Fruit fly (Drosophila melanogaster) whole organism, adult: Measurements from ENCODE around the gene CG33288.
A peak's percentile ranks its signal among the peaks of the same experiment; 100 is the strongest.

Experiments used
- CG11617 ChIP-seq: fragments of 200-800 bp; sonication (Bioruptor generic); optimal IDR thresholded peaks from 2 replicates; lab custom pipeline; 2017; ENCODE audit warnings: mild to moderate bottlenecking, missing biosample characterization, missing genetic modification reagents, missing genetic modification characterization
- CG12768 ChIP-seq: fragments of 200-800 bp; sonication (Bioruptor generic); optimal IDR thresholded peaks from 2 replicates; lab custom pipeline; 2017; ENCODE audit warnings: missing biosample characterization, missing genetic modification characterization, mild to moderate bottlenecking, moderate library complexity, missing genetic modification reagents
- CG14711 ChIP-seq: fragments of 200-800 bp; sonication (Bioruptor generic); optimal IDR thresholded peaks from 2 replicates; lab custom pipeline; 2018; ENCODE audit warnings: missing biosample characterization, mild to moderate bottlenecking, missing genetic modification characterization, moderate library complexity
- CG1620 ChIP-seq: fragments of 200-800 bp; sonication (Bioruptor generic); optimal IDR thresholded peaks from 2 replicates; lab custom pipeline; 2016; ENCODE audit warnings: missing biosample characterization, missing genetic modification characterization
- CG33017 ChIP-seq: fragments of 200-800 bp; sonication (Bioruptor generic); optimal IDR thresholded peaks from 2 replicates; lab custom pipeline; 2018; ENCODE audit warnings: missing biosample characterization, mild to moderate bottlenecking, missing genetic modification characterization, moderate library complexity
- CG5204 ChIP-seq: fragments of 200-800 bp; sonication (Bioruptor generic); optimal IDR thresholded peaks from 2 replicates; lab custom pipeline; 2016; ENCODE audit warnings: missing biosample characterization, missing genetic modification characterization
- CG7045 ChIP-seq: fragments of 200-800 bp; sonication (Bioruptor generic); optimal IDR thresholded peaks from 2 replicates; lab custom pipeline; 2017; ENCODE audit warnings: missing biosample characterization, mild to moderate bottlenecking, missing genetic modification characterization
- CG7101 ChIP-seq: fragments of 200-800 bp; sonication (Bioruptor generic); optimal IDR thresholded peaks from 2 replicates; lab custom pipeline; 2018; ENCODE audit warnings: missing biosample characterization, mild to moderate bottlenecking, missing genetic modification characterization, moderate library complexity
- Clk ChIP-seq: fragments of 200-800 bp; sonication (Bioruptor generic); optimal IDR thresholded peaks from 2 replicates; lab custom pipeline; 2017; ENCODE audit warnings: missing biosample characterization, missing genetic modification characterization
- Crg-1 ChIP-seq: fragments of 200-800 bp; sonication (Bioruptor generic); optimal IDR thresholded peaks from 2 replicates; lab custom pipeline; 2016; ENCODE audit warnings: missing biosample characterization, missing genetic modification characterization
- Hr96 ChIP-seq: fragments of 200-800 bp; sonication (Bioruptor generic); optimal IDR thresholded peaks from 2 replicates; lab custom pipeline; 2016; ENCODE audit warnings: missing biosample characterization, missing genetic modification characterization
- Mnt ChIP-seq: fragments of 200-800 bp; sonication (Bioruptor generic); optimal IDR thresholded peaks from 2 replicates; lab custom pipeline; 2016; ENCODE audit warnings: missing biosample characterization, mild to moderate bottlenecking, missing genetic modification characterization
- bab1 ChIP-seq: fragments of 200-800 bp; sonication (Bioruptor generic); optimal IDR thresholded peaks from 3 replicates; lab custom pipeline; 2019; ENCODE audit warnings: missing biosample characterization, mild to moderate bottlenecking, missing genetic modification characterization, moderate library complexity
- cic ChIP-seq: fragments of 200-800 bp; sonication (Bioruptor generic); optimal IDR thresholded peaks from 2 replicates; lab custom pipeline; 2017; ENCODE audit warnings: missing biosample characterization, mild to moderate bottlenecking, missing genetic modification characterization, moderate library complexity
- cnc ChIP-seq, 2 experiments: fragments of >200 bp; optimal IDR thresholded peaks; 2 replicates each; lab custom pipeline; 2017
- kay ChIP-seq: fragments of 200-800 bp; sonication (Bioruptor generic); peaks from one replicate; lab custom pipeline; 2016; ENCODE audit warnings: missing biosample characterization, missing genetic modification characterization, borderline replicate concordance
- ovo ChIP-seq: fragments of 200-800 bp; sonication (Bioruptor generic); optimal IDR thresholded peaks from 2 replicates; lab custom pipeline; 2016; ENCODE audit warnings: missing biosample characterization, missing genetic modification characterization
- pad ChIP-seq: fragments of 200-800 bp; sonication (Bioruptor generic); optimal IDR thresholded peaks from 3 replicates; lab custom pipeline; 2017; ENCODE audit warnings: missing biosample characterization, missing genetic modification characterization, mild to moderate bottlenecking, moderate library complexity, missing genetic modification reagents
- tj ChIP-seq: fragments of 200-800 bp; sonication (Bioruptor generic); optimal IDR thresholded peaks from 3 replicates; lab custom pipeline; 2017; ENCODE audit warnings: missing biosample characterization, mild to moderate bottlenecking, missing genetic modification characterization, moderate library complexity
- toe ChIP-seq: fragments of 200-800 bp; sonication (Bioruptor generic); optimal IDR thresholded peaks from 2 replicates; lab custom pipeline; 2016; ENCODE audit warnings: missing biosample characterization, missing genetic modification characterization

Gene CG33288

DNA sequence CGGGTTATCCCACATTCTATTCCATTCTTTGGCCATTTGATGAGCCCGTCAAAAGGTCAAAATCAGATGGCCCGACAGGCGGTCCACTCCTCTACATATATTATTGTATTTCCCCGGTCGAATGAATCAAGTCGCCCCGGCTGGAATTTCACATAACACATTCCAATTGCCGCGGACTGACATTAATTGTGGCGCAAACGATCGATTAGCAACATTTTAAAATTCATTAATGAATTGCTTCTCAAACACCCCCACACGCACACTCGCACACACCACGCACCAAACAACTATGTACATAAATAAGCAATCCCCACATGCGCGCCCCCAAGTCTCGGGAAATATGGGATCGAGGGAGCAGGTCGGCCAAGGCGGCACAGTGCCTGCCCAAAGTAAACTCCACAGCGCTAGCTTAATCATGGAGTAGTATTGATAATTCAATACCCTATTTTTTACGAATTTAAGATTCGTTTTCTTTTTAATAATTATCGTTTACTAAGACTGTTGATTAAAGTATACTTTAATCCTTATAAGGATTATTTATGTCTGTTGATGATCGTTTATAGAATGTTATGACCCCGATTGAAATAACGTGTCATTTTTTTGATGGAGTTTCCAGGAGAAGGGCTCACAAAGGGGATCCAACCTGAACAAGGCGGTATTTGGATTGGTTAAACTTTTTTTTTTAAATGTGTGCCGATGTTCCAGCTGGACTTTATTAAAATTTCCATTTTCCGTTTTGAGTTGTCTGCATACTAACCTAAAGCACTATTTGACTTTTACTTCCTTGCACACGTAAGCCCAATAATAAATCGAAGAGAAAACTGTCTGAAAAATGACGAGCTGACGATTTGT is 37.9 kb downstream of the CG33288 start:
- TF ChIP-seq ovo (no peak), CG5204 (GFP tag; lab: Kevin White, UChicago) (no peak), CG33017 (tag; lab: Kevin White, UChicago) (no peak), Crg-1 (GFP tag; lab: Kevin White, UChicago) (no peak), cic (GFP tag; lab: Kevin White, UChicago) (no peak), cnc (optimal IDR thresholded peaks at IDR 0.05; lab: Kevin White, UChicago) (no peak), Clk (no peak), CG12768 (GFP tag; lab: Kevin White, UChicago) (no peak), tj (GFP tag; lab: Kevin White, UChicago) (no peak), CG7045 (no peak), CG11617 (GFP tag; lab: Kevin White, UChicago) (no peak), Hr96 (GFP tag; lab: Kevin White, UChicago) (no peak), Mnt (GFP tag; lab: Kevin White, UChicago) (no peak), pad (no peak), toe (GFP tag; lab: Kevin White, UChicago) (no peak), kay (GFP tag; lab: Kevin White, UChicago) (no peak)

DNA sequence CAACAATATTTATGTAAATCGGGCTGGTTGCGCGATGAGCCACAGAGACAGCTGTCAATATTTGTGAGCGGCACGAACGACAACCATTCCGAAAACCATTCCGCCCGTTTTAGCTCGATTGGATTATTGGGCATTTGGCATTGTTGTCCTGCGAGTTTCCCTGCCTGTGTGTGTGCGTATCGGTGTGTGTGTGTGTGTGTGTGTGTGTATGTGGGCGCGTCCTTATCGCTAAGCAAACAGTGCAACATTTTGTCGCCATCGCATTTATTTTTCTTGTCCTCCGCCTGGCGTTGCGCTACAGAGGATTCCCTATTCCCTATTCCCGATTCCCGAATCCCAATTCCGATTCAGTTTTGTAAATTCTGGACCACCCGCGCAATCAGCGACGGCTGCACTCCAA is 44.3 kb downstream of the CG33288 start:
- TF ChIP-seq ovo (no peak), CG12768 (GFP tag; lab: Kevin White, UChicago) (no peak), Hr96 (GFP tag; lab: Kevin White, UChicago) (no peak), tj (GFP tag; lab: Kevin White, UChicago) (no peak), pad (no peak), Mnt (GFP tag; lab: Kevin White, UChicago) (no peak), CG7045 (no peak)

DNA sequence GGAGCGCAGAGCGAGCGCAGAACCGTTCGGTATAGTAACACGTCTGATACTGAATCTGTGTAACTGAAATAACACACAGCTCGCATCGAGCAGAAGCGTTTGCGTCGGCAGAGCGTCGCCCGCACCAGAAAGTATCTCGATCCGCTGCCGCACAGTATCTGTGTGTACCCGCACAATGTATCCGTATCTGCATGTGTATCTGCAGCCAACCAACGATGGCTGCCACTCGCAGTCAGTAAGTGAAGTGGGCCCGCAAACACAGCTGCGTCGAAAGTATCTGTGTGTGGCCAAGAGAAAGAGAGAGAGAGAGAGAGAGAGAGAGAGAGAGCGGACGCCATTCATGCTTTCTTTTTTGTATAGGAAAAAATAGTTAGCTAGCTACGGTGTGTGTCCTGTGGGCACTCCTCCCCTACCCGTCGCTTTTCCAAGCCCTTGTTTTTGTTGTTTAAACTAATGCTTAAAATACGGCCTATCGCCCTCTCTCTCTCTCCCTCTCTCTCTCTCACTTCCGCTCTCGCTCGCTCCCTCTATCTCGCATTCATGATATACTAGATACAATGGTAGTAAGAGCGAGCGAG is 48.9 kb downstream of the CG33288 start, which contains the start of gene croc:
Gene croc, minus strand, starts transcription at position 51 of the 578 bp plus-strand sequence.
- TF ChIP-seq pad (no peak), Crg-1 (GFP tag; lab: Kevin White, UChicago) (no peak), ovo (no peak), Clk (no peak), toe (GFP tag; lab: Kevin White, UChicago) (no peak), Hr96 (GFP tag; lab: Kevin White, UChicago) (no peak), cnc (optimal IDR thresholded peaks at IDR 0.05; lab: Kevin White, UChicago) (no peak), Mnt (GFP tag; lab: Kevin White, UChicago) (no peak), CG33017 (tag; lab: Kevin White, UChicago) (no peak), cic (GFP tag; lab: Kevin White, UChicago) (no peak), bab1 (GFP tag; lab: Kevin White, UChicago) (no peak), tj (GFP tag; lab: Kevin White, UChicago) (no peak), CG7101 (no peak), CG14711 (tag; lab: Kevin White, UChicago) (no peak), CG12768 (GFP tag; lab: Kevin White, UChicago) (no peak), CG11617 (GFP tag; lab: Kevin White, UChicago) (no peak), CG5204 (GFP tag; lab: Kevin White, UChicago) (no peak), kay (GFP tag; lab: Kevin White, UChicago) (no peak), CG7045 (no peak), CG1620 (GFP tag; lab: Kevin White, UChicago) (no peak)

DNA sequence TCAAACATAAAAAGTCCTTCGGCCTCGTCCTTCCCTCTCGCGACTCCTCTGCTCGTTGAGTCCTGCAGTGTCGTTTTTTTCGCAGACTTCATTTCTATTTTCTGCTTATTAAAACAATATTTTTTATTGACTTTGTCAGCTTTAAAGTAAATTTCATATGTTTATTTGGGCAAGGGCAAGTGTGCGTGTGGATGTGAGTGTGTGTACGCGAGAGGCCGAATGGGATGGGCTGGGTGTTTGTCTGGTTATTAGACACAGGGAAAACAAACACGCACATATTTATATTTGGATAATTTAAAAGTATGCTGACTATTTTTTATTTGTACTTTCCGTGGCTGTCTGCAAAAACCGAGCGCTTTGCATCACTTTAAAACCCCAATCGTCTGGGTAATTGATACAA is 50.3 kb downstream of the CG33288 start:
- TF ChIP-seq kay (GFP tag; lab: Kevin White, UChicago), result peak; percentile 72
- TF ChIP-seq CG1620 (GFP tag; lab: Kevin White, UChicago), result no peak
- no peak for TF ChIP-seq CG11617 (GFP tag; lab: Kevin White, UChicago)
- TF ChIP-seq Mnt (GFP tag; lab: Kevin White, UChicago), result no peak
- TF ChIP-seq cnc (optimal IDR thresholded peaks at IDR 0.05; lab: Kevin White, UChicago), result no peak

DNA sequence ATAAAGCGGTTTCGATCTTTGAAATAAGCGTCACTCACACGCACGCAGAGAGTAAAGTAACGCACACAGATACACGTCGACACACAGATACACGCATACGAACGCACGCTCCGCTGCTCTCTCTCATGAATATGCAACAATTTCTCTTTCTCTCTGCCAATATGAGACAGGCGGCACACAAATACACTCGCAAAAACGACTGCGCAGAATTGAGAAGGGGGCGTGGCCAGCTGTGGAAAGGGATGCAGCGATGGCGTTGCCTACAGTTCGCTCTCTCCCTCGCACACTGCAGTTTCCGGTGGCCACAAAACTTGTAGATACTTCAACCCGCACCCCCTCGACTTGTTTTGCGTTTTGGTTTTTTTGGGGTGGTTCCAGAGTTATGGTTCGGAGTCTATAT is 52.0 kb downstream of the CG33288 start:
- TF ChIP-seq CG33017 (tag; lab: Kevin White, UChicago) (no peak), Hr96 (GFP tag; lab: Kevin White, UChicago) (peak; percentile 21), CG7101 (peak; percentile 20), cic (GFP tag; lab: Kevin White, UChicago) (no peak), pad (peak; percentile 22), Crg-1 (GFP tag; lab: Kevin White, UChicago) (no peak), toe (GFP tag; lab: Kevin White, UChicago) (peak; percentile 19), CG14711 (tag; lab: Kevin White, UChicago) (no peak), CG7045 (peak; percentile 57), CG5204 (GFP tag; lab: Kevin White, UChicago) (no peak), cnc (optimal IDR thresholded peaks at IDR 0.05; lab: Kevin White, UChicago) (no peak), Mnt (GFP tag; lab: Kevin White, UChicago) (no peak), CG12768 (GFP tag; lab: Kevin White, UChicago) (no peak), bab1 (GFP tag; lab: Kevin White, UChicago) (no peak), kay (GFP tag; lab: Kevin White, UChicago) (no peak), ovo (no peak), CG1620 (GFP tag; lab: Kevin White, UChicago) (no peak), tj (GFP tag; lab: Kevin White, UChicago) (no peak), Clk (no peak), CG11617 (GFP tag; lab: Kevin White, UChicago) (peak; percentile 7)
